Fruit fly (Drosophila melanogaster) S2 (cell line): ENCODE results near the gene Swt1.

Experiments used
- CG8478 ChIP-seq: fragments of >200 bp; optimal IDR thresholded peaks from 2 replicates; lab custom pipeline; 2018
- CTCF ChIP-seq, 2 experiments: fragments of >200 bp; optimal IDR thresholded peaks; 2 replicates each; lab custom pipeline; 2018

dm6 chrX:18088432-18088831 is 1.9 kb downstream of the Swt1 start, which contains the start of gene CG7536:
- TF ChIP-seq CG8478 (lab: Kevin White, UChicago) (no peak), CTCF (optimal IDR thresholded peaks at IDR 0.05; lab: Kevin White, UChicago) (no peak)
